Worm (Caenorhabditis elegans): Measurements from ENCODE around the gene C45G9.5.

Gene C45G9.5

ce11 chrIII:5078062-5078461 lies 30.1 kb downstream of the C45G9.5 start (continued):
- TF ChIP-seq F22D6.2 (tag; optimal IDR thresholded peaks at IDR 0.05) (peak; percentile 76), cebp-1 (GFP tag; IDR thresholded peaks at IDR 0.05) (peak; percentile 33; the same call in 1 of the 2 replicates), cebp-1 (tag; optimal IDR thresholded peaks at IDR 0.05) (peak; percentile 61), fkh-3 (tag; optimal IDR thresholded peaks at IDR 0.05) (no peak), tbp1 (GFP tag; optimal IDR thresholded peaks at IDR 0.05) (peak; percentile 43), K12H6.12 (tag; optimal IDR thresholded peaks at IDR 0.05) (peak; percentile 20), T26A5.8 (tag; optimal IDR thresholded peaks at IDR 0.05) (no peak), F23B12.7 (tag; optimal IDR thresholded peaks at IDR 0.05; ENCODE audit: insufficient read depth) (peak; percentile 15), dpl-1 (GFP tag; optimal IDR thresholded peaks at IDR 0.05) (no peak), F10E7.11 (tag; optimal IDR thresholded peaks at IDR 0.05) (no peak), egl-44 (GFP tag; IDR thresholded peaks at IDR 0.05) (no peak), lin-26 (GFP tag; IDR thresholded peaks at IDR 0.05) (no peak), him-1 (tag; optimal IDR thresholded peaks at IDR 0.05) (no peak), ceh-79 (tag; optimal IDR thresholded peaks at IDR 0.05) (no peak), unc-62 (GFP tag; optimal IDR thresholded peaks at IDR 0.05) (no peak)

- peak; percentile 94 for TF ChIP-seq nfyb-1 (GFP tag; IDR thresholded peaks at IDR 0.05)
- TF ChIP-seq repo-1 (tag; optimal IDR thresholded peaks at IDR 0.05) = peak; percentile 95
- TF ChIP-seq lin-35 (GFP tag; optimal IDR thresholded peaks at IDR 0.05) = peak in 2 of 3 experiments; percentile 9 to 74
- TF ChIP-seq athp-1 (tag; optimal IDR thresholded peaks at IDR 0.05) = peak; percentile 87
- peak; percentile 83 for TF ChIP-seq ama-1 (optimal IDR thresholded peaks at IDR 0.05)
- peak; percentile 81 to 87 for TF ChIP-seq ama-1 (GFP tag; optimal IDR thresholded peaks at IDR 0.05)
- TF ChIP-seq Y56A3A.18 (GFP tag; IDR thresholded peaks at IDR 0.05) = peak; percentile 83
- 0 out of 2 replicates have a peak, but pooled peaks have one; percentile 52 for TF ChIP-seq sea-2 (GFP tag; IDR thresholded peaks at IDR 0.05)
- peak; percentile 84 for TF ChIP-seq lin-54 (GFP tag; optimal IDR thresholded peaks at IDR 0.05)
- TF ChIP-seq F52B5.7 (tag; optimal IDR thresholded peaks at IDR 0.05) = peak; percentile 90
- peak; percentile 91 for TF ChIP-seq die-1 (tag; optimal IDR thresholded peaks at IDR 0.05)
- peak; percentile 72 for TF ChIP-seq hlh-12 (tag; optimal IDR thresholded peaks at IDR 0.05)
- TF ChIP-seq ZK185.1 (tag; optimal IDR thresholded peaks at IDR 0.05; ENCODE audit: poor library complexity, severe bottlenecking) = peak; percentile 93
- TF ChIP-seq dpl-1 (GFP tag; optimal IDR thresholded peaks at IDR 0.05) = no peak
- peak; percentile 39 for TF ChIP-seq somi-1 (GFP tag; optimal IDR thresholded peaks at IDR 0.05)
- peak; percentile 82 for TF ChIP-seq K11D2.4 (GFP tag; IDR thresholded peaks at IDR 0.05)
- TF ChIP-seq hlh-26 (GFP tag; conservative IDR thresholded peaks at IDR 0.05) = no peak
- peak; percentile 51 for TF ChIP-seq K12H6.12 (tag; optimal IDR thresholded peaks at IDR 0.05)
- TF ChIP-seq ztf-28 (GFP tag; IDR thresholded peaks at IDR 0.05) = peak; percentile 91
- peak; percentile 19 for TF ChIP-seq nhr-179 (tag; optimal IDR thresholded peaks at IDR 0.05)
- TF ChIP-seq tbp1 (GFP tag; optimal IDR thresholded peaks at IDR 0.05) = peak; percentile 86
- TF ChIP-seq zfh-2 (GFP tag; conservative IDR thresholded peaks at IDR 0.05) = no peak
- TF ChIP-seq rcor-1 (GFP tag; IDR thresholded peaks at IDR 0.05) = peak; percentile 78
- TF ChIP-seq ekl-4 (GFP tag; IDR thresholded peaks at IDR 0.05) = peak; percentile 91
- TF ChIP-seq T26A5.8 (tag; optimal IDR thresholded peaks at IDR 0.05) = peak; percentile 81
- TF ChIP-seq lin-40 (tag; optimal IDR thresholded peaks at IDR 0.05) = peak; percentile 91
- TF ChIP-seq hmg-1.2 (GFP tag; IDR thresholded peaks at IDR 0.05) = peak; percentile 86
- peak; percentile 86 for TF ChIP-seq chd-7 (tag; optimal IDR thresholded peaks at IDR 0.05)
- peak; percentile 95 for TF ChIP-seq snpc-3.4 (tag; optimal IDR thresholded peaks at IDR 0.05)
- TF ChIP-seq attf-3 (GFP tag; conservative IDR thresholded peaks at IDR 0.05) = peak; percentile 52; the same call in 1 of the 2 replicates
- no peak for TF ChIP-seq F57C9.4 (tag; optimal IDR thresholded peaks at IDR 0.05)
- TF ChIP-seq Y53G8AR.9 (GFP tag; conservative IDR thresholded peaks at IDR 0.05) = peak; percentile 88
- peak; percentile 89 for TF ChIP-seq nhr-90 (tag; optimal IDR thresholded peaks at IDR 0.05)
- TF ChIP-seq ceh-58 (GFP tag; IDR thresholded peaks at IDR 0.05) = 0 out of 2 replicates have a peak, but pooled peaks have one; percentile 84
- no peak for TF ChIP-seq F57A8.1 (GFP tag; optimal IDR thresholded peaks at IDR 0.05)
Measured at ce11 chrIII:5080700-5081572, 33.0 kb downstream of the C45G9.5 start.
